Worm (Caenorhabditis elegans): ENCODE results near the gene ZC239.22.
A peak's percentile ranks its signal among the peaks of the same experiment; 100 is the strongest.

Gene ZC239.22

ce11 chrII:3220723-3221122 is at the start of gene ZC239.22:
Gene ZC239.22 (minus strand): TSS chrII:3220823.
- TF ChIP-seq egl-27 (tag; optimal IDR thresholded peaks at IDR 0.05) (no peak), hmg-11 (tag; optimal IDR thresholded peaks at IDR 0.05) (no peak), elt-2 (tag; optimal IDR thresholded peaks at IDR 0.05) (peak; percentile 15), mdl-1 (tag; optimal IDR thresholded peaks at IDR 0.05) (no peak), nhr-12 (tag; optimal IDR thresholded peaks at IDR 0.05) (no peak), daf-12 (tag; optimal IDR thresholded peaks at IDR 0.05) (no peak)

- TF ChIP-seq zag-1 (tag; optimal IDR thresholded peaks at IDR 0.05) = no peak
- TF ChIP-seq ZK546.5 (tag; optimal IDR thresholded peaks at IDR 0.05) = no peak
- no peak for TF ChIP-seq ceh-9 (tag; optimal IDR thresholded peaks at IDR 0.05)
- no peak for TF ChIP-seq pqm-1 (tag; optimal IDR thresholded peaks at IDR 0.05)
- TF ChIP-seq nhr-23 (tag; optimal IDR thresholded peaks at IDR 0.05) = no peak
- no peak for TF ChIP-seq egl-27 (tag; optimal IDR thresholded peaks at IDR 0.05)
- no peak for TF ChIP-seq nhr-67 (tag; optimal IDR thresholded peaks at IDR 0.05)
- no peak for TF ChIP-seq unc-62 (GFP tag; optimal IDR thresholded peaks at IDR 0.05)
- no peak for TF ChIP-seq mml-1 (tag; optimal IDR thresholded peaks at IDR 0.05)
- no peak for TF ChIP-seq ztf-11 (tag; optimal IDR thresholded peaks at IDR 0.05)
- TF ChIP-seq pha-4 (tag; optimal IDR thresholded peaks at IDR 0.05) = peak; percentile 17
- no peak for TF ChIP-seq egl-5 (tag; optimal IDR thresholded peaks at IDR 0.05)
- peak; percentile 8 for TF ChIP-seq nfya-1 (tag; optimal IDR thresholded peaks at IDR 0.05; ENCODE audit: insufficient read depth)
- TF ChIP-seq skn-1 (tag; optimal IDR thresholded peaks at IDR 0.05) = no peak
- TF ChIP-seq daf-12 (tag; optimal IDR thresholded peaks at IDR 0.05) = no peak
- TF ChIP-seq nhr-11 (tag; optimal IDR thresholded peaks at IDR 0.05) = no peak
Measured at ce11 chrII:3267815-3268214, 47.2 kb upstream of the ZC239.22 start.

ce11 chrII:3267365-3267764 is 46.7 kb upstream of the ZC239.22 start, which contains the start of gene F02E11.7:
Gene F02E11.7 (plus strand): TSS chrII:3267665.
- TF ChIP-seq nhr-28 (tag; optimal IDR thresholded peaks at IDR 0.05) = no peak
- TF ChIP-seq sea-2 (GFP tag; optimal IDR thresholded peaks at IDR 0.05) = no peak
- TF ChIP-seq nfya-1 (tag; optimal IDR thresholded peaks at IDR 0.05; ENCODE audit: insufficient read depth) = no peak
- no peak for TF ChIP-seq mml-1 (tag; optimal IDR thresholded peaks at IDR 0.05)
- no peak for TF ChIP-seq ceh-82 (tag; optimal IDR thresholded peaks at IDR 0.05)
- TF ChIP-seq mdl-1 (tag; optimal IDR thresholded peaks at IDR 0.05) = no peak
- no peak for TF ChIP-seq R02D3.7 (tag; optimal IDR thresholded peaks at IDR 0.05)
- TF ChIP-seq ztf-11 (tag; optimal IDR thresholded peaks at IDR 0.05) = no peak
- no peak for TF ChIP-seq pqm-1 (tag; optimal IDR thresholded peaks at IDR 0.05)
- TF ChIP-seq pha-4 (tag; optimal IDR thresholded peaks at IDR 0.05) = no peak
- no peak for TF ChIP-seq ceh-9 (tag; optimal IDR thresholded peaks at IDR 0.05)
- TF ChIP-seq unc-62 (GFP tag; optimal IDR thresholded peaks at IDR 0.05) = no peak
- no peak for TF ChIP-seq ZK546.5 (tag; optimal IDR thresholded peaks at IDR 0.05)
- TF ChIP-seq egl-5 (tag; optimal IDR thresholded peaks at IDR 0.05) = no peak
- no peak for TF ChIP-seq nhr-23 (tag; optimal IDR thresholded peaks at IDR 0.05)
- no peak for TF ChIP-seq daf-12 (tag; optimal IDR thresholded peaks at IDR 0.05)
- TF ChIP-seq elt-3 (tag; optimal IDR thresholded peaks at IDR 0.05) = no peak
- TF ChIP-seq fos-1 (tag; optimal IDR thresholded peaks at IDR 0.05) = no peak
- TF ChIP-seq elt-1 (tag; optimal IDR thresholded peaks at IDR 0.05) = no peak

- TF ChIP-seq jun-1 (tag; optimal IDR thresholded peaks at IDR 0.05) (no peak), tbx-2 (tag; optimal IDR thresholded peaks at IDR 0.05) (no peak), fkh-2 (tag; optimal IDR thresholded peaks at IDR 0.05) (no peak), R02D3.7 (tag; optimal IDR thresholded peaks at IDR 0.05) (no peak), daf-12 (tag; optimal IDR thresholded peaks at IDR 0.05) (no peak)
Measured at ce11 chrII:3264704-3265103, 44.1 kb upstream of the ZC239.22 start.

ce11 chrII:3262504-3262903 is 41.9 kb upstream of the ZC239.22 start, which contains the start of gene F02E11.2:
Gene F02E11.2 (plus strand): TSS chrII:3262804.
- no peak for TF ChIP-seq nhr-23 (tag; optimal IDR thresholded peaks at IDR 0.05)
- no peak for TF ChIP-seq egl-5 (tag; optimal IDR thresholded peaks at IDR 0.05)
- TF ChIP-seq daf-12 (tag; optimal IDR thresholded peaks at IDR 0.05) = no peak
- no peak for TF ChIP-seq aly-2 (tag; optimal IDR thresholded peaks at IDR 0.05)
- no peak for TF ChIP-seq nhr-25 (tag; optimal IDR thresholded peaks at IDR 0.05)
- no peak for TF ChIP-seq pha-4 (tag; optimal IDR thresholded peaks at IDR 0.05)

- TF ChIP-seq nhr-25 (tag; optimal IDR thresholded peaks at IDR 0.05) (no peak), ceh-28 (tag; optimal IDR thresholded peaks at IDR 0.05) (no peak), daf-12 (tag; optimal IDR thresholded peaks at IDR 0.05) (no peak), R02D3.7 (tag; optimal IDR thresholded peaks at IDR 0.05) (no peak), nhr-28 (tag; optimal IDR thresholded peaks at IDR 0.05) (no peak), nhr-76 (tag; optimal IDR thresholded peaks at IDR 0.05) (no peak), nfya-1 (tag; optimal IDR thresholded peaks at IDR 0.05; ENCODE audit: insufficient read depth) (no peak), tbx-2 (tag; optimal IDR thresholded peaks at IDR 0.05) (no peak), eor-1 (tag; optimal IDR thresholded peaks at IDR 0.05) (no peak)
Measured at ce11 chrII:3259254-3259653, 38.6 kb upstream of the ZC239.22 start, which contains the start of gene gcy-19. Gene gcy-19 (minus strand): TSS chrII:3259354.

Measured in whole organism, L3 larva.